Worm (Caenorhabditis elegans) whole organism, L1 larva: ENCODE results near the gene cku-80.
A peak's percentile ranks its signal among the peaks of the same experiment; 100 is the strongest.

Experiments used
- C16A3.4 ChIP-seq: fragments of 150-350 bp; optimal IDR thresholded peaks from 2 replicates; lab custom pipeline; 2014; ENCODE audit warnings: missing biosample characterization, missing genetic modification characterization
- aha-1 ChIP-seq: fragments of 150-350 bp; optimal IDR thresholded peaks from 2 replicates; lab custom pipeline; 2014; ENCODE audit warnings: missing biosample characterization, missing genetic modification characterization
- aly-2 ChIP-seq: fragments of 150-350 bp; optimal IDR thresholded peaks from 2 replicates; lab custom pipeline; 2014; ENCODE audit warnings: missing biosample characterization, missing genetic modification characterization
- blmp-1 ChIP-seq: fragments of 150-350 bp; optimal IDR thresholded peaks from 2 replicates; lab custom pipeline; 2014; ENCODE audit warnings: missing biosample characterization, missing genetic modification characterization
- ceh-88 ChIP-seq: fragments of 200-800 bp; sonication (Bioruptor generic); IDR thresholded peaks from 2 replicates; pipeline ENCODE4 v1.3.6; 2022; ENCODE audit warnings: missing genetic modification characterization, missing compliant biosample characterization
- ces-1 ChIP-seq: fragments of 150-350 bp; optimal IDR thresholded peaks from 2 replicates; lab custom pipeline; 2014; ENCODE audit warnings: missing biosample characterization, missing genetic modification reagents, missing genetic modification characterization
- dpl-1 ChIP-seq, 3 experiments: fragments of 150-350 bp in 2 of 3; sonication (generic microtip) in 1 of 3; optimal IDR thresholded peaks; 2 replicates each; lab custom pipeline; 2014 to 2017; ENCODE audit warnings: missing biosample characterization in 3 of 3, missing genetic modification characterization in 3 of 3, missing genetic modification reagents in 3 of 3
- dsc-1 ChIP-seq: sonication (generic microtip); optimal IDR thresholded peaks from 2 replicates; lab custom pipeline; 2016; ENCODE audit warnings: mild to moderate bottlenecking, missing genetic modification characterization, missing compliant biosample characterization
- efl-1 ChIP-seq, 4 experiments: fragments of 150-350 bp; optimal IDR thresholded peaks in 3 of 4; peaks in 1 of 4; 1 replicate in 1 of 4; 2 replicates in 3 of 4; lab custom pipeline; 2014; ENCODE audit warnings: missing biosample characterization in 2 of 4, missing genetic modification characterization in 2 of 4, missing genetic modification reagents in 2 of 4
- elt-3 ChIP-seq, 6 experiments: fragments of 150-350 bp in 1 of 6; sonication (generic microtip); optimal IDR thresholded peaks; 2 replicates each; lab custom pipeline; 2017 to 2018; ENCODE audit warnings: missing biosample characterization in 6 of 6, missing genetic modification characterization in 6 of 6, inconsistent platforms in 1 of 6
- fkh-8 ChIP-seq: sonication (generic microtip); optimal IDR thresholded peaks from 2 replicates; lab custom pipeline; 2016; ENCODE audit warnings: mild to moderate bottlenecking, missing genetic modification characterization, missing compliant biosample characterization
- grh-1 ChIP-seq: fragments of 200-800 bp; sonication (Bioruptor generic); IDR thresholded peaks from 2 replicates; pipeline ENCODE4 v1.3.6; 2022; ENCODE audit warnings: missing genetic modification reagents, missing genetic modification characterization, missing compliant biosample characterization
- hpl-2 ChIP-seq: fragments of 150-350 bp; optimal IDR thresholded peaks from 2 replicates; lab custom pipeline; 2014; ENCODE audit warnings: missing biosample characterization, missing genetic modification reagents, missing genetic modification characterization
- irx-1 ChIP-seq: sonication (generic microtip); optimal IDR thresholded peaks from 2 replicates; lab custom pipeline; 2016; ENCODE audit warnings: missing genetic modification characterization, missing compliant biosample characterization
- isw-1 ChIP-seq: fragments of 200-800 bp; sonication (Bioruptor generic); IDR thresholded peaks from 2 replicates; pipeline ENCODE4 v1.3.6; 2022; ENCODE audit warnings: missing genetic modification characterization, missing compliant biosample characterization
- jun-1 ChIP-seq: fragments of 150-350 bp; optimal IDR thresholded peaks from 2 replicates; lab custom pipeline; 2014; ENCODE audit warnings: missing biosample characterization, missing genetic modification reagents, missing genetic modification characterization
- lin-14 ChIP-seq: fragments of 200-800 bp; sonication (Bioruptor generic); optimal IDR thresholded peaks from 2 replicates; lab custom pipeline; 2018; ENCODE audit warnings: mild to moderate bottlenecking, missing genetic modification characterization, moderate library complexity, missing compliant biosample characterization
- lin-35 ChIP-seq, 2 experiments: fragments of 150-350 bp; optimal IDR thresholded peaks; 2 replicates each; lab custom pipeline; 2014; ENCODE audit warnings: missing biosample characterization in 2 of 2, missing genetic modification characterization in 2 of 2, missing genetic modification reagents in 2 of 2
- lir-3 ChIP-seq: sonication (generic microtip); optimal IDR thresholded peaks from 2 replicates; lab custom pipeline; 2016; ENCODE audit warnings: mild to moderate bottlenecking, missing genetic modification characterization, moderate library complexity, missing compliant biosample characterization; ENCODE audit not compliant: poor library complexity
- lsy-2 ChIP-seq, 2 experiments: fragments of 150-350 bp; optimal IDR thresholded peaks; 2 replicates each; lab custom pipeline; 2014; ENCODE audit warnings: missing biosample characterization in 2 of 2, missing genetic modification characterization in 2 of 2
- mdl-1 ChIP-seq, 2 experiments: fragments of 150-350 bp; optimal IDR thresholded peaks; 2 replicates each; lab custom pipeline; 2014 to 2017; ENCODE audit warnings: missing biosample characterization in 2 of 2, missing genetic modification characterization in 2 of 2, inconsistent platforms in 1 of 2
- mep-1 ChIP-seq: fragments of 150-350 bp; optimal IDR thresholded peaks from 2 replicates; lab custom pipeline; 2014; ENCODE audit warnings: missing biosample characterization, missing genetic modification characterization
- nhr-19 ChIP-seq: fragments of 200-800 bp; sonication (Bioruptor generic); conservative IDR thresholded peaks from 2 replicates; pipeline ENCODE4 v1.3.6; 2022; ENCODE audit warnings: missing genetic modification characterization, missing compliant biosample characterization
- nhr-20 ChIP-seq: sonication (generic microtip); optimal IDR thresholded peaks from 2 replicates; lab custom pipeline; 2016; ENCODE audit warnings: mild to moderate bottlenecking, missing genetic modification characterization, missing compliant biosample characterization
- nhr-237 ChIP-seq: fragments of 150-350 bp; optimal IDR thresholded peaks from 2 replicates; lab custom pipeline; 2014; ENCODE audit warnings: missing biosample characterization, missing genetic modification characterization
- nhr-47 ChIP-seq: sonication (generic microtip); optimal IDR thresholded peaks from 2 replicates; lab custom pipeline; 2016; ENCODE audit warnings: mild to moderate bottlenecking, missing genetic modification characterization, moderate library complexity, missing compliant biosample characterization
- nhr-71 ChIP-seq: sonication (generic microtip); optimal IDR thresholded peaks from 2 replicates; lab custom pipeline; 2016; ENCODE audit warnings: mild to moderate bottlenecking, missing genetic modification characterization, moderate library complexity, missing compliant biosample characterization
- nhr-76 ChIP-seq: sonication (generic microtip); optimal IDR thresholded peaks from 2 replicates; lab custom pipeline; 2017; ENCODE audit warnings: missing biosample characterization, missing genetic modification characterization
- nhr-85 ChIP-seq: sonication (generic microtip); peaks from one replicate; lab custom pipeline; 2016; ENCODE audit warnings: missing genetic modification characterization, inconsistent platforms, missing compliant biosample characterization
- nhr-90 ChIP-seq: sonication (generic microtip); optimal IDR thresholded peaks from 2 replicates; lab custom pipeline; 2016; ENCODE audit warnings: mild to moderate bottlenecking, missing genetic modification characterization, missing compliant biosample characterization; ENCODE audit not compliant: poor library complexity
- pag-3 ChIP-seq: sonication (generic microtip); optimal IDR thresholded peaks from 2 replicates; lab custom pipeline; 2017; ENCODE audit warnings: missing genetic modification characterization, mild to moderate bottlenecking, missing compliant biosample characterization, antibody characterized with exemption, borderline replicate concordance; ENCODE audit not compliant: insufficient read depth
- pax-3 ChIP-seq: fragments of 200-800 bp; sonication (Bioruptor generic); optimal IDR thresholded peaks from 2 replicates; lab custom pipeline; 2018; ENCODE audit warnings: mild to moderate bottlenecking, missing genetic modification characterization, moderate library complexity, missing compliant biosample characterization
- rnt-1 ChIP-seq: sonication (generic microtip); optimal IDR thresholded peaks from 2 replicates; lab custom pipeline; 2016; ENCODE audit warnings: mild to moderate bottlenecking, missing genetic modification characterization, moderate library complexity, missing compliant biosample characterization
- skn-1 ChIP-seq: fragments of 150-350 bp; optimal IDR thresholded peaks from 2 replicates; lab custom pipeline; 2014; ENCODE audit warnings: missing biosample characterization, missing genetic modification characterization
- snpc-4 ChIP-seq: fragments of 150-350 bp; optimal IDR thresholded peaks from 2 replicates; lab custom pipeline; 2014; ENCODE audit warnings: missing biosample characterization, missing genetic modification characterization
- snu-23 ChIP-seq: sonication (generic microtip); optimal IDR thresholded peaks from 2 replicates; lab custom pipeline; 2016; ENCODE audit warnings: missing genetic modification characterization, missing compliant biosample characterization
- swsn-7 ChIP-seq: sonication (generic microtip); optimal IDR thresholded peaks from 2 replicates; lab custom pipeline; 2016; ENCODE audit warnings: missing genetic modification characterization, missing compliant biosample characterization
- tbx-2 ChIP-seq: sonication (generic microtip); optimal IDR thresholded peaks from 2 replicates; lab custom pipeline; 2016; ENCODE audit warnings: missing genetic modification characterization, missing compliant biosample characterization
- xbp-1 ChIP-seq: sonication (generic microtip); optimal IDR thresholded peaks from 2 replicates; lab custom pipeline; 2016; ENCODE audit warnings: missing genetic modification characterization, missing compliant biosample characterization

Gene cku-80

DNA sequence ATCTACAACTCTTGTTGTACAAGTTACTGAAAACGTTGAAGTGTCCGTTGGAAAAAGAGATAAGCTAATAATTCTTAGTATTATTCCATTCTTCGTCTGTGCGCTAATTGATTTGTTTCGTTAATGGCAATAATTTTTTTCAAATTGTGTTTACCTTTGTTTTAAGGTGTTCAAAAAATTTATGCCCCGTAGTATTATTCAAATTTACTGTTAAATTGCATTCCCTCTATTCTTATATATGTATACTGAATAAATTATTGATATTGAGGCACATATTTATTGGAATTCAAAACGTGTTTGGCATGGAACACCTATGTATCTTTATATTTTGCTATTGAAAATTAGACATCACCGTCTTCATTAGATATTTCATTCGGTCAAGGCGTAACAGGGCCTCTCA lies 44.8 kb upstream of the cku-80 start, which contains the start of gene pals-26:
Gene pals-26 (plus strand): TSS at position 301 of the 400 bp plus-strand sequence.
- TF ChIP-seq aha-1 (tag; lab: Kevin White, UChicago) = no peak
- TF ChIP-seq hpl-2 = no peak
- no peak for TF ChIP-seq aly-2 (tag; lab: Kevin White, UChicago)
- no peak for TF ChIP-seq irx-1 (tag; lab: Kevin White, UChicago)
- TF ChIP-seq nhr-47 (tag; lab: Kevin White, UChicago) = no peak
- no peak for TF ChIP-seq pag-3 (tag; lab: Kevin White, UChicago)
- no peak for TF ChIP-seq lin-14 (GFP tag; lab: Kevin White, UChicago)
- TF ChIP-seq isw-1 = no peak
- no peak for TF ChIP-seq jun-1 (tag; lab: Kevin White, UChicago)
- no peak for TF ChIP-seq ces-1 (GFP tag; lab: Kevin White, UChicago)
- TF ChIP-seq nhr-76 (tag; lab: Kevin White, UChicago) = no peak
- TF ChIP-seq snpc-4 = no peak
- no peak for TF ChIP-seq snu-23 (GFP tag; lab: Kevin White, UChicago)
- no peak for TF ChIP-seq nhr-237
- TF ChIP-seq efl-1 (optimal IDR thresholded peaks at IDR 0.05; lab: Kevin White, UChicago) = no peak
- TF ChIP-seq efl-1 (GFP tag; optimal IDR thresholded peaks at IDR 0.05 in 1 of 2; lab: Kevin White, UChicago) = no peak

DNA sequence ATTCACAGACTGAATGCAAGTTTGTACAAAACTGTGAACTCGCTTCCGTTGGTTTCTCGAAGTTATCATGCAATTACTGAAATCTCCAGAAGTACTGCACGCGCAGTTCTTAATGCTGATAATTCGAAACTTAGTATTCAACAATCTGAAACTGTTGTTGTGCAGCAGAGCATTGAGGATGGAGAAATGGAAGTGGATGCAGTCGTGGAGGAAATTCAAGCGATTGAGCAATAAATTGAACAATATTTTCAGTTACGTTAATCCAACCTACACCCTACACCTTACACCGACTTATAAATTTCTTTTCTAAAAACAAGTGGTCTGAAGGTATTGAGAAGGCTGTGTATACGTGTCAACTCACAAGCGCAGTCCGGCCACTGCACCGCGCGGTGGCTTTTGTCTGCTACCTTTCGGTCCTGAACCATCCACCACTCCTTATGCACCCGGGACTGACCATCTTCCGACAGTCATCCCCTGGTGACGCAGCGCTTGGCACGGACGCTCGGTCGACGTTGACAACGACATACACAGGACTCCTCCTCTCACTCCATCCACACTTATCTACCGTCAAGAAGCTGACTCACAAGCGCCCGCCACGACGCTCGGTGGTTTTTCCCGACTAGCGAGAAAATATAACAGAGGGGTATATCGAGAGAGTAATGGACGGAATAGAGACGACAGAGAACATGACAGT lies 40.9 kb upstream of the cku-80 start:
- TF ChIP-seq mep-1 (tag; lab: Kevin White, UChicago) = peak; percentile 50
- TF ChIP-seq elt-3 (tag; optimal IDR thresholded peaks at IDR 0.05; lab: Kevin White, UChicago) = peak in 1 of 6 experiments; percentile 17
- TF ChIP-seq C16A3.4 (tag; lab: Kevin White, UChicago) = peak; percentile 23
- TF ChIP-seq aly-2 (tag; lab: Kevin White, UChicago) = peak; percentile 30
- peak; percentile 28 for TF ChIP-seq rnt-1 (tag; lab: Kevin White, UChicago)
- TF ChIP-seq nhr-85 (tag; lab: Kevin White, UChicago) = peak; percentile 56
- peak; percentile 56 for TF ChIP-seq nhr-47 (tag; lab: Kevin White, UChicago)
- peak; percentile 19 for TF ChIP-seq irx-1 (tag; lab: Kevin White, UChicago)
- peak; percentile 52 for TF ChIP-seq swsn-7 (tag; lab: Kevin White, UChicago)
- TF ChIP-seq grh-1 (GFP tag; lab: Robert Waterston, UW) = 0 out of 2 replicates have a peak, but pooled peaks have one; percentile 28
- TF ChIP-seq nhr-90 (tag; lab: Kevin White, UChicago) = peak; percentile 56
- TF ChIP-seq lir-3 = peak; percentile 8
- TF ChIP-seq snu-23 (GFP tag; lab: Kevin White, UChicago) = peak; percentile 52
- TF ChIP-seq nhr-20 = peak; percentile 48
- peak; percentile 48; the same call in 1 of the 2 replicates for TF ChIP-seq ceh-88 (GFP tag; lab: Robert Waterston, UW)
- TF ChIP-seq isw-1 = peak; percentile 8; the same call in 1 of the 2 replicates
- peak in 1 of 2 experiments; percentile 1 for TF ChIP-seq mdl-1 (tag; optimal IDR thresholded peaks at IDR 0.05; lab: Kevin White, UChicago)
- peak; percentile 81 for TF ChIP-seq nhr-19 (GFP tag; lab: Robert Waterston, UW)
- TF ChIP-seq pax-3 (tag; lab: Kevin White, UChicago) = peak; percentile 13
- TF ChIP-seq blmp-1 (tag; lab: Kevin White, UChicago) = peak; percentile 28
- TF ChIP-seq dpl-1 (GFP tag; optimal IDR thresholded peaks at IDR 0.05; lab: Kevin White, UChicago) = peak in 1 of 3 experiments; percentile 5
- TF ChIP-seq lsy-2 (tag; optimal IDR thresholded peaks at IDR 0.05; lab: Kevin White, UChicago) = peak; percentile 30 to 65
- TF ChIP-seq efl-1 (optimal IDR thresholded peaks at IDR 0.05; lab: Kevin White, UChicago) = peak in 1 of 2 experiments; percentile 38
- peak in 1 of 2 experiments; percentile 61 for TF ChIP-seq efl-1 (GFP tag; optimal IDR thresholded peaks at IDR 0.05 in 1 of 2; lab: Kevin White, UChicago)
- peak; percentile 25 for TF ChIP-seq dsc-1 (tag; lab: Kevin White, UChicago)
- peak; percentile 25 for TF ChIP-seq xbp-1 (tag; lab: Kevin White, UChicago)
- TF ChIP-seq skn-1 (tag; lab: Kevin White, UChicago) = peak; percentile 27
- TF ChIP-seq nhr-71 = peak; percentile 62
- peak in 1 of 2 experiments; percentile 21 for TF ChIP-seq lin-35 (GFP tag; optimal IDR thresholded peaks at IDR 0.05; lab: Kevin White, UChicago)
- peak; percentile 23 for TF ChIP-seq tbx-2 (tag; lab: Kevin White, UChicago)
- peak; percentile 29 for TF ChIP-seq fkh-8
